Fruit fly (Drosophila melanogaster) whole organism, embryonic: Measurements from ENCODE around the gene CG14839.

Experiments used
- Abd-B ChIP-seq: fragments of 200-800 bp; sonication (Bioruptor generic); optimal IDR thresholded peaks from 2 replicates; lab custom pipeline; 2018; ENCODE audit warnings: missing biosample characterization, mild to moderate bottlenecking, missing genetic modification characterization, moderate library complexity
- Ada2b ChIP-seq: fragments of 200-800 bp; sonication (Bioruptor generic); IDR thresholded peaks from 2 replicates; pipeline ENCODE4 v1.3.6; 2022; ENCODE audit warnings: missing biosample characterization, missing genetic modification characterization
- Adf1 ChIP-seq: fragments of 200-800 bp; sonication (Bioruptor generic); IDR thresholded peaks from 2 replicates; pipeline ENCODE4 v1.3.6; 2022; ENCODE audit warnings: missing biosample characterization, missing genetic modification characterization
- Antp ChIP-seq: fragments of 200-800 bp; sonication (Bioruptor generic); optimal IDR thresholded peaks from 3 replicates; lab custom pipeline; 2016; ENCODE audit warnings: missing biosample characterization, missing genetic modification characterization
- BEAF-32 ChIP-seq: fragments of 200-800 bp; sonication (Bioruptor generic); optimal IDR thresholded peaks from 3 replicates; lab custom pipeline; 2017; ENCODE audit warnings: missing biosample characterization, missing genetic modification characterization, mild to moderate bottlenecking, moderate library complexity, missing genetic modification reagents
- CG10543 ChIP-seq: fragments of 200-800 bp; sonication (Bioruptor generic); optimal IDR thresholded peaks from 3 replicates; lab custom pipeline; 2017; ENCODE audit warnings: missing biosample characterization, mild to moderate bottlenecking, missing genetic modification characterization, moderate library complexity
- CG11085 ChIP-seq: fragments of 200-800 bp; sonication (Bioruptor generic); IDR thresholded peaks from 2 replicates; pipeline ENCODE4 v1.3.6; 2022; ENCODE audit warnings: missing biosample characterization, missing genetic modification characterization
- CG14965 ChIP-seq: fragments of 200-800 bp; sonication (Bioruptor generic); optimal IDR thresholded peaks from 2 replicates; lab custom pipeline; 2016; ENCODE audit warnings: missing biosample characterization, missing genetic modification characterization, borderline replicate concordance
- CG15479 ChIP-seq: fragments of 200-800 bp; sonication (Bioruptor generic); optimal IDR thresholded peaks from 3 replicates; lab custom pipeline; 2019; ENCODE audit warnings: missing biosample characterization, mild to moderate bottlenecking, missing genetic modification characterization, moderate library complexity
- CG15601 ChIP-seq: fragments of 200-800 bp; sonication (Bioruptor generic); optimal IDR thresholded peaks from 3 replicates; lab custom pipeline; 2019; ENCODE audit warnings: missing biosample characterization, mild to moderate bottlenecking, missing genetic modification characterization, moderate library complexity
- CG16815 ChIP-seq: fragments of 200-800 bp; sonication (Bioruptor generic); optimal IDR thresholded peaks from 3 replicates; lab custom pipeline; 2017; ENCODE audit warnings: missing biosample characterization, mild to moderate bottlenecking, missing genetic modification characterization
- CG17361 ChIP-seq: fragments of 200-800 bp; sonication (Bioruptor generic); IDR thresholded peaks from 3 replicates; pipeline ENCODE4 v1.3.6; 2022; ENCODE audit warnings: missing biosample characterization, missing genetic modification characterization
- CG17829 ChIP-seq: fragments of 200-800 bp; optimal IDR thresholded peaks from 2 replicates; lab custom pipeline; 2019; ENCODE audit warnings: missing biosample characterization, mild to moderate bottlenecking, missing genetic modification characterization, moderate library complexity
- CG31365 ChIP-seq: fragments of 200-800 bp; sonication (Bioruptor generic); optimal IDR thresholded peaks from 2 replicates; lab custom pipeline; 2018; ENCODE audit warnings: missing biosample characterization, mild to moderate bottlenecking, missing genetic modification characterization
- CG33213 ChIP-seq: fragments of 200-800 bp; sonication (Bioruptor generic); optimal IDR thresholded peaks from 3 replicates; lab custom pipeline; 2016; ENCODE audit warnings: missing biosample characterization, missing genetic modification characterization
- CG34422 ChIP-seq: fragments of 200-800 bp; sonication (Bioruptor generic); IDR thresholded peaks from 3 replicates; pipeline ENCODE4 v1.3.6; 2022; ENCODE audit warnings: missing biosample characterization, missing genetic modification characterization
- CG3847 ChIP-seq: fragments of 200-800 bp; sonication (Bioruptor generic); IDR thresholded peaks from 2 replicates; pipeline ENCODE4 v1.3.6; 2022; ENCODE audit warnings: missing biosample characterization, missing genetic modification characterization
- CG43689 ChIP-seq: fragments of 200-800 bp; sonication (Bioruptor generic); IDR thresholded peaks from 2 replicates; pipeline ENCODE4 v1.3.6; 2022; ENCODE audit warnings: missing biosample characterization, missing genetic modification characterization
- CG5180 ChIP-seq: fragments of 200-800 bp; sonication (Bioruptor generic); optimal IDR thresholded peaks from 3 replicates; lab custom pipeline; 2017; ENCODE audit warnings: missing biosample characterization, missing genetic modification characterization, mild to moderate bottlenecking, moderate library complexity, missing genetic modification reagents
- CG7372 ChIP-seq: fragments of 200-800 bp; sonication (Bioruptor generic); IDR thresholded peaks from 2 replicates; pipeline ENCODE4 v1.3.6; 2022; ENCODE audit warnings: missing biosample characterization, missing genetic modification characterization
- CG8290 ChIP-seq, 3 experiments: fragments of 200-800 bp; sonication (Bioruptor generic); optimal IDR thresholded peaks; 2 replicates each; lab custom pipeline; 2016 to 2019; ENCODE audit warnings: missing biosample characterization in 3 of 3, missing genetic modification characterization in 3 of 3, mild to moderate bottlenecking in 2 of 3, moderate library complexity in 1 of 3
- CG9876 ChIP-seq: fragments of 200-800 bp; sonication (Bioruptor generic); optimal IDR thresholded peaks from 2 replicates; lab custom pipeline; 2016; ENCODE audit warnings: missing biosample characterization, missing genetic modification characterization
- Chrac-16 ChIP-seq: fragments of 200-800 bp; sonication (Bioruptor generic); optimal IDR thresholded peaks from 3 replicates; lab custom pipeline; 2016; ENCODE audit warnings: missing biosample characterization, missing genetic modification characterization
- ERR ChIP-seq: fragments of 200-800 bp; sonication (Bioruptor generic); optimal IDR thresholded peaks from 2 replicates; lab custom pipeline; 2016; ENCODE audit warnings: missing biosample characterization, missing genetic modification characterization
- Fer2 ChIP-seq: fragments of 200-800 bp; sonication (Bioruptor generic); optimal IDR thresholded peaks from 2 replicates; lab custom pipeline; 2018; ENCODE audit warnings: missing biosample characterization, mild to moderate bottlenecking, missing genetic modification characterization, moderate library complexity
- H2.0 ChIP-seq: fragments of 200-800 bp; sonication (Bioruptor generic); IDR thresholded peaks from 2 replicates; pipeline ENCODE4 v1.3.6; 2022; ENCODE audit warnings: missing biosample characterization, missing genetic modification characterization
- Myb ChIP-seq: fragments of 200-800 bp; sonication (Bioruptor generic); optimal IDR thresholded peaks from 2 replicates; lab custom pipeline; 2016; ENCODE audit warnings: missing biosample characterization, missing genetic modification characterization
- TFAM ChIP-seq: fragments of 200-800 bp; sonication (Bioruptor generic); optimal IDR thresholded peaks from 2 replicates; lab custom pipeline; 2017; ENCODE audit warnings: missing biosample characterization, missing genetic modification characterization, inconsistent platforms
- br ChIP-seq: fragments of >200 bp; optimal IDR thresholded peaks from 2 replicates; lab custom pipeline; 2017
- ci ChIP-seq: fragments of 200-800 bp; sonication (Bioruptor generic); IDR thresholded peaks from 3 replicates; pipeline ENCODE4 v1.3.6; 2022; ENCODE audit warnings: missing biosample characterization, missing genetic modification characterization
- croc ChIP-seq: fragments of 200-800 bp; sonication (Bioruptor generic); conservative IDR thresholded peaks from 3 replicates; pipeline ENCODE4 v1.3.6; 2022; ENCODE audit warnings: missing biosample characterization, missing genetic modification characterization
- fd96Cb ChIP-seq: fragments of 200-800 bp; sonication (Bioruptor generic); optimal IDR thresholded peaks from 2 replicates; lab custom pipeline; 2018; ENCODE audit warnings: missing biosample characterization, mild to moderate bottlenecking, missing genetic modification characterization, moderate library complexity
- gce ChIP-seq: fragments of 200-800 bp; sonication (Bioruptor generic); IDR thresholded peaks from 3 replicates; pipeline ENCODE4 v1.3.6; 2022; ENCODE audit warnings: missing biosample characterization, missing genetic modification characterization
- gcm2 ChIP-seq: fragments of 200-800 bp; sonication (Bioruptor generic); optimal IDR thresholded peaks from 2 replicates; lab custom pipeline; 2016; ENCODE audit warnings: missing biosample characterization, missing genetic modification characterization
- gem ChIP-seq: fragments of 200-800 bp; sonication (Bioruptor generic); optimal IDR thresholded peaks from 2 replicates; lab custom pipeline; 2019; ENCODE audit warnings: missing biosample characterization, mild to moderate bottlenecking, missing genetic modification characterization, moderate library complexity
- hbn ChIP-seq: fragments of 200-800 bp; sonication (Bioruptor generic); IDR thresholded peaks from 2 replicates; pipeline ENCODE4 v1.3.6; 2022; ENCODE audit warnings: missing biosample characterization, missing genetic modification characterization; ENCODE audit not compliant: partially characterized antibody
- hkb ChIP-seq, 2 experiments: fragments of 200-800 bp in 1 of 2; fragments of >200 bp in 1 of 2; sonication (Bioruptor generic) in 1 of 2; IDR thresholded peaks in 1 of 2; optimal IDR thresholded peaks in 1 of 2; 2 replicates each; pipeline versions ENCODE4 v1.3.6 to Lab custom; 2017 to 2022; ENCODE audit warnings: missing biosample characterization in 1 of 2, missing genetic modification characterization in 1 of 2
- insv ChIP-seq, 2 experiments: fragments of 200-800 bp; sonication (Bioruptor generic); optimal IDR thresholded peaks; 3 replicates each; lab custom pipeline; 2016 to 2018; ENCODE audit warnings: missing biosample characterization in 2 of 2, missing genetic modification characterization in 2 of 2
- lbe ChIP-seq: fragments of 200-800 bp; sonication (Bioruptor generic); optimal IDR thresholded peaks from 2 replicates; lab custom pipeline; 2016; ENCODE audit warnings: missing biosample characterization, mild to moderate bottlenecking, missing genetic modification characterization
- luna ChIP-seq: fragments of 200-800 bp; sonication (Bioruptor generic); optimal IDR thresholded peaks from 2 replicates; lab custom pipeline; 2016; ENCODE audit warnings: missing biosample characterization, missing genetic modification characterization
- psq ChIP-seq: fragments of 200-800 bp; sonication (Bioruptor generic); optimal IDR thresholded peaks from 2 replicates; lab custom pipeline; 2017; ENCODE audit warnings: missing biosample characterization, missing genetic modification characterization
- ranshi ChIP-seq: fragments of 200-800 bp; sonication (Bioruptor generic); IDR thresholded peaks from 2 replicates; pipeline ENCODE4 v1.3.6; 2022; ENCODE audit warnings: missing biosample characterization, missing genetic modification characterization
- schlank ChIP-seq: fragments of 200-800 bp; sonication (Bioruptor generic); optimal IDR thresholded peaks from 2 replicates; lab custom pipeline; 2018; ENCODE audit warnings: missing biosample characterization, mild to moderate bottlenecking, missing genetic modification characterization
- shn ChIP-seq: fragments of 200-800 bp; sonication (Bioruptor generic); optimal IDR thresholded peaks from 3 replicates; lab custom pipeline; 2016; ENCODE audit warnings: missing biosample characterization, missing genetic modification characterization
- sqz ChIP-seq: fragments of 200-800 bp; sonication (Bioruptor generic); optimal IDR thresholded peaks from 3 replicates; lab custom pipeline; 2018; ENCODE audit warnings: missing biosample characterization, mild to moderate bottlenecking, missing genetic modification characterization
- tap ChIP-seq: fragments of 200-800 bp; optimal IDR thresholded peaks from 3 replicates; lab custom pipeline; 2019; ENCODE audit warnings: missing biosample characterization, mild to moderate bottlenecking, missing genetic modification characterization, moderate library complexity
- tll ChIP-seq, 2 experiments: fragments of 200-800 bp in 1 of 2; fragments of >200 bp in 1 of 2; sonication (Bioruptor generic) in 1 of 2; optimal IDR thresholded peaks; 2 replicates each; lab custom pipeline; 2017 to 2019; ENCODE audit warnings: missing biosample characterization in 2 of 2, missing genetic modification characterization in 2 of 2, mild to moderate bottlenecking in 1 of 2, moderate library complexity in 1 of 2
- ttk ChIP-seq: fragments of 200-800 bp; sonication (Bioruptor generic); IDR thresholded peaks from 2 replicates; pipeline ENCODE4 v2.1.2; 2022; ENCODE audit warnings: missing biosample characterization, missing genetic modification characterization
- zen2 ChIP-seq: fragments of 200-800 bp; sonication (Bioruptor generic); IDR thresholded peaks from 3 replicates; pipeline ENCODE4 v1.3.6; 2022; ENCODE audit warnings: missing biosample characterization, missing genetic modification characterization; ENCODE audit not compliant: partially characterized antibody

CG14839 gene

dm6 chr3R:14283754-14284421 lies 21.7 kb downstream of the CG14839 start (continued):
- TF ChIP-seq CG15601 (tag; lab: Kevin White, UChicago) (peak; percentile 98), CG15479 (GFP tag; lab: Kevin White, UChicago) (no peak), Adf1 (GFP tag; lab: Robert Waterston, UW) (no peak), Chrac-16 (GFP tag; lab: Kevin White, UChicago) (peak; percentile 99), Ada2b (no peak), tll (GFP tag; optimal IDR thresholded peaks at IDR 0.05; lab: Kevin White, UChicago) (peak in 1 of 2 experiments; percentile 23), croc (GFP tag; lab: Robert Waterston, UW) (peak; percentile 94), zen2 (GFP tag; lab: Robert Waterston, UW) (no peak), CG5180 (GFP tag; lab: Kevin White, UChicago) (peak; percentile 91), shn (GFP tag; lab: Kevin White, UChicago) (peak; percentile 87), Abd-B (GFP tag; lab: Kevin White, UChicago) (peak; percentile 99), CG34422 (GFP tag; lab: Robert Waterston, UW) (no peak), H2.0 (GFP tag; lab: Robert Waterston, UW) (no peak), ci (GFP tag; lab: Robert Waterston, UW) (no peak), CG17829 (tag; lab: Kevin White, UChicago) (peak; percentile 99), schlank (tag; lab: Kevin White, UChicago) (peak; percentile 96), CG9876 (GFP tag; lab: Kevin White, UChicago) (peak; percentile 77), gem (tag; lab: Kevin White, UChicago) (peak; percentile 99), ranshi (GFP tag; lab: Robert Waterston, UW) (no peak), Antp (peak; percentile 76), CG11085 (no peak), CG10543 (GFP tag; lab: Kevin White, UChicago) (peak; percentile 92), hkb (optimal IDR thresholded peaks at IDR 0.05; lab: Kevin White, UChicago) (no peak), hkb (GFP tag; IDR thresholded peaks at IDR 0.05; lab: Robert Waterston, UW) (no peak), sqz (peak; percentile 96), CG7372 (no peak), insv (GFP tag; optimal IDR thresholded peaks at IDR 0.05; lab: Kevin White, UChicago) (peak in 1 of 2 experiments; percentile 72), CG43689 (GFP tag; lab: Robert Waterston, UW) (no peak), CG31365 (tag; lab: Kevin White, UChicago) (peak; percentile 90), CG8290 (GFP tag; optimal IDR thresholded peaks at IDR 0.05; lab: Kevin White, UChicago) (peak; percentile 95), CG8290 (tag; optimal IDR thresholded peaks at IDR 0.05; lab: Kevin White, UChicago) (peak; percentile 83 to 98), CG16815 (peak; percentile 98), CG14965 (peak; percentile 22), Myb (GFP tag; lab: Kevin White, UChicago) (peak; percentile 67), BEAF-32 (peak; percentile 20), lbe (peak; percentile 94), TFAM (GFP tag; lab: Kevin White, UChicago) (peak; percentile 88), CG33213 (peak; percentile 90), hbn (GFP tag; lab: Robert Waterston, UW) (no peak), luna (GFP tag; lab: Kevin White, UChicago) (peak; percentile 90), tap (tag; lab: Kevin White, UChicago) (peak; percentile 98), gcm2 (GFP tag; lab: Kevin White, UChicago) (peak; percentile 95), ERR (GFP tag; lab: Kevin White, UChicago) (peak; percentile 89), ttk (GFP tag; lab: Robert Waterston, UW) (no peak), br (lab: Kevin White, UChicago) (no peak), psq (peak; percentile 94), fd96Cb (peak; percentile 99), CG17361 (GFP tag; lab: Robert Waterston, UW) (no peak), gce (GFP tag; lab: Robert Waterston, UW) (no peak), Fer2 (peak; percentile 94), CG3847 (no peak)
